Worm (Caenorhabditis elegans): ENCODE measurements around the gene F25B4.8.

DNA sequence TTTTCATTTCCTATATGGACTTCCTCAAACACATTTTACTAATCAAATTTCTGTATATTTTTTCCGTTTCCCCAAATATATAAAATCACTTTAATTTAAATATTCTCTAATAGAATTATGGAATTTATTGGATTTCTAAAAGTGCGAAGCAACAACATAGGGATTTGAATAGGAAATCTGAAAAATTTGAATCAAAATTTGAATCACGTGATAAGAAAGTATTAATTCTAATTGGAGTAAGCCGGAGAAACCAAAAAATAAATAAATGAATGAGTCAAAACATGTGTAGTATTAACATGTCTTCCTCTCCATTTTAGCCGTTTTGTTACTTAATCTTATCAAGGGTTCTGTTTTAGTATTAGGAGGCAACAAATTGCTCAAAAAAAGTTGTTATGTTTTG, 49.7 kb upstream of the F25B4.8 start:
- TF ChIP-seq blmp-1 (tag; optimal IDR thresholded peaks at IDR 0.05) = no peak
- no peak for TF ChIP-seq sptf-1 (tag; optimal IDR thresholded peaks at IDR 0.05)
- no peak for TF ChIP-seq M03D4.4 (tag; optimal IDR thresholded peaks at IDR 0.05)
- TF ChIP-seq pha-4 (tag; optimal IDR thresholded peaks at IDR 0.05) = no peak
- no peak for TF ChIP-seq zip-8 (tag; optimal IDR thresholded peaks at IDR 0.05)
- no peak for TF ChIP-seq lin-13 (tag; optimal IDR thresholded peaks at IDR 0.05)
- TF ChIP-seq cnd-1 (tag; optimal IDR thresholded peaks at IDR 0.05) = no peak
- no peak for TF ChIP-seq nhr-237 (tag; optimal IDR thresholded peaks at IDR 0.05)
- TF ChIP-seq snpc-4 (tag; optimal IDR thresholded peaks at IDR 0.05) = no peak
- no peak for TF ChIP-seq unc-39 (tag; optimal IDR thresholded peaks at IDR 0.05)
- no peak for TF ChIP-seq elt-3 (tag; optimal IDR thresholded peaks at IDR 0.05)
- TF ChIP-seq mep-1 (tag; optimal IDR thresholded peaks at IDR 0.05) = no peak
- no peak for TF ChIP-seq nhr-76 (tag; optimal IDR thresholded peaks at IDR 0.05)
- no peak for TF ChIP-seq lsy-2 (tag; optimal IDR thresholded peaks at IDR 0.05)

Measured in whole organism, mixed stage, embryonic.